Fruit fly (Drosophila melanogaster) whole organism, embryonic: ENCODE data around the gene CG17202.

Source experiments
- Abd-B ChIP-seq: fragments of 200-800 bp; sonication (Bioruptor generic); optimal IDR thresholded peaks from 2 replicates; lab custom pipeline; 2018; ENCODE audit warnings: missing biosample characterization, mild to moderate bottlenecking, missing genetic modification characterization, moderate library complexity
- Antp ChIP-seq: fragments of 200-800 bp; sonication (Bioruptor generic); optimal IDR thresholded peaks from 3 replicates; lab custom pipeline; 2016; ENCODE audit warnings: missing biosample characterization, missing genetic modification characterization
- CG12219 ChIP-seq: fragments of 200-800 bp; sonication (Bioruptor generic); optimal IDR thresholded peaks from 3 replicates; lab custom pipeline; 2018; ENCODE audit warnings: missing biosample characterization, mild to moderate bottlenecking, missing genetic modification characterization
- CG12659 ChIP-seq: fragments of 200-800 bp; sonication (Bioruptor generic); optimal IDR thresholded peaks from 3 replicates; lab custom pipeline; 2017; ENCODE audit warnings: mild to moderate bottlenecking, missing biosample characterization, missing genetic modification reagents, missing genetic modification characterization
- CG12744 ChIP-seq: fragments of 200-800 bp; sonication (Bioruptor generic); optimal IDR thresholded peaks from 2 replicates; lab custom pipeline; 2016; ENCODE audit warnings: missing biosample characterization, missing genetic modification characterization
- CG13287 ChIP-seq: fragments of 200-800 bp; sonication (Bioruptor generic); IDR thresholded peaks from 2 replicates; pipeline ENCODE4 v1.3.6; 2022; ENCODE audit warnings: missing biosample characterization, missing genetic modification characterization; ENCODE audit not compliant: partially characterized antibody
- CG14050 ChIP-seq: fragments of 200-800 bp; sonication (Bioruptor generic); IDR thresholded peaks from 3 replicates; pipeline ENCODE4 v1.3.6; 2022; ENCODE audit warnings: missing biosample characterization, missing genetic modification characterization
- CG15073 ChIP-seq: fragments of 200-800 bp; sonication (Bioruptor generic); optimal IDR thresholded peaks from 2 replicates; lab custom pipeline; 2016; ENCODE audit warnings: missing biosample characterization, missing genetic modification characterization
- CG1602 ChIP-seq: fragments of 200-800 bp; sonication (Bioruptor generic); optimal IDR thresholded peaks from 3 replicates; lab custom pipeline; 2016; ENCODE audit warnings: missing biosample characterization, missing genetic modification characterization
- CG16863 ChIP-seq: fragments of 200-800 bp; sonication (Bioruptor generic); optimal IDR thresholded peaks from 3 replicates; lab custom pipeline; 2016; ENCODE audit warnings: missing biosample characterization, missing genetic modification characterization
- CG3163 ChIP-seq: fragments of 200-800 bp; sonication (Bioruptor generic); optimal IDR thresholded peaks from 3 replicates; lab custom pipeline; 2016; ENCODE audit warnings: missing biosample characterization, missing genetic modification characterization
- CG4360 ChIP-seq: fragments of 200-800 bp; sonication (Bioruptor generic); IDR thresholded peaks from 2 replicates; pipeline ENCODE4 v1.3.6; 2022; ENCODE audit warnings: missing biosample characterization, missing genetic modification characterization
- CG43689 ChIP-seq: fragments of 200-800 bp; sonication (Bioruptor generic); IDR thresholded peaks from 2 replicates; pipeline ENCODE4 v1.3.6; 2022; ENCODE audit warnings: missing biosample characterization, missing genetic modification characterization
- CG4404 ChIP-seq: fragments of 200-800 bp; sonication (Bioruptor generic); IDR thresholded peaks from 2 replicates; pipeline ENCODE4 v1.3.6; 2022; ENCODE audit warnings: missing biosample characterization, missing genetic modification characterization
- CG7357 ChIP-seq: fragments of 200-800 bp; sonication (Bioruptor generic); IDR thresholded peaks from 3 replicates; pipeline ENCODE4 v1.3.6; 2022; ENCODE audit warnings: missing biosample characterization, missing genetic modification characterization
- CG7745 ChIP-seq: fragments of 200-800 bp; sonication (Bioruptor generic); optimal IDR thresholded peaks from 2 replicates; lab custom pipeline; 2018; ENCODE audit warnings: missing biosample characterization, mild to moderate bottlenecking, missing genetic modification characterization, moderate library complexity
- CG8924 ChIP-seq: fragments of 200-800 bp; optimal IDR thresholded peaks from 3 replicates; lab custom pipeline; 2019; ENCODE audit warnings: missing biosample characterization, mild to moderate bottlenecking, missing genetic modification characterization, moderate library complexity
- CG9437 ChIP-seq: fragments of 200-800 bp; sonication (Bioruptor generic); optimal IDR thresholded peaks from 2 replicates; lab custom pipeline; 2018; ENCODE audit warnings: missing biosample characterization, mild to moderate bottlenecking, missing genetic modification characterization
- CrebB ChIP-seq: fragments of 200-800 bp; sonication (Bioruptor generic); optimal IDR thresholded peaks from 3 replicates; lab custom pipeline; 2018; ENCODE audit warnings: missing biosample characterization, mild to moderate bottlenecking, missing genetic modification characterization
- Dip2 ChIP-seq: fragments of 200-800 bp; sonication (Bioruptor generic); IDR thresholded peaks from 2 replicates; pipeline ENCODE4 v1.3.6; 2022; ENCODE audit warnings: missing biosample characterization, missing genetic modification characterization
- H2.0 ChIP-seq: fragments of 200-800 bp; sonication (Bioruptor generic); IDR thresholded peaks from 2 replicates; pipeline ENCODE4 v1.3.6; 2022; ENCODE audit warnings: missing biosample characterization, missing genetic modification characterization
- HLH4C ChIP-seq: fragments of 200-800 bp; sonication (Bioruptor generic); IDR thresholded peaks from 3 replicates; pipeline ENCODE4 v1.3.6; 2022; ENCODE audit warnings: missing biosample characterization, missing genetic modification characterization; ENCODE audit not compliant: partially characterized antibody
- Jarid2 ChIP-seq: fragments of 200-800 bp; sonication (Bioruptor generic); optimal IDR thresholded peaks from 3 replicates; lab custom pipeline; 2017; ENCODE audit warnings: mild to moderate bottlenecking, missing biosample characterization, missing genetic modification reagents, missing genetic modification characterization
- Max ChIP-seq: fragments of 200-800 bp; sonication (Bioruptor generic); optimal IDR thresholded peaks from 2 replicates; lab custom pipeline; 2016; ENCODE audit warnings: missing biosample characterization, mild to moderate bottlenecking, missing genetic modification characterization
- Mrtf ChIP-seq: fragments of 200-800 bp; sonication (Bioruptor generic); IDR thresholded peaks from 3 replicates; pipeline ENCODE4 v1.3.6; 2022; ENCODE audit warnings: missing biosample characterization, missing genetic modification characterization
- NFAT ChIP-seq: fragments of 200-800 bp; sonication (Bioruptor generic); IDR thresholded peaks from 2 replicates; pipeline ENCODE4 v1.3.6; 2022; ENCODE audit warnings: missing biosample characterization, missing genetic modification characterization
- Neu2 ChIP-seq: fragments of 200-800 bp; sonication (Bioruptor generic); optimal IDR thresholded peaks from 3 replicates; lab custom pipeline; 2016; ENCODE audit warnings: missing biosample characterization, missing genetic modification characterization, borderline replicate concordance
- Nf-YC ChIP-seq: fragments of 200-800 bp; optimal IDR thresholded peaks from 3 replicates; lab custom pipeline; 2019; ENCODE audit warnings: missing biosample characterization, mild to moderate bottlenecking, missing genetic modification characterization, moderate library complexity
- NfI ChIP-seq: fragments of 200-800 bp; sonication (Bioruptor generic); optimal IDR thresholded peaks from 3 replicates; lab custom pipeline; 2018; ENCODE audit warnings: missing biosample characterization, mild to moderate bottlenecking, missing genetic modification characterization, moderate library complexity
- Ravus ChIP-seq: fragments of 200-800 bp; sonication (Bioruptor generic); IDR thresholded peaks from 2 replicates; pipeline ENCODE4 v1.3.6; 2022; ENCODE audit warnings: missing biosample characterization, missing genetic modification characterization
- TFAM ChIP-seq: fragments of 200-800 bp; sonication (Bioruptor generic); optimal IDR thresholded peaks from 2 replicates; lab custom pipeline; 2017; ENCODE audit warnings: missing biosample characterization, missing genetic modification characterization, inconsistent platforms
- cg ChIP-seq: fragments of 200-800 bp; sonication (Bioruptor generic); optimal IDR thresholded peaks from 3 replicates; lab custom pipeline; 2019; ENCODE audit warnings: missing biosample characterization, mild to moderate bottlenecking, missing genetic modification characterization, moderate library complexity
- da ChIP-seq: fragments of 200-800 bp; sonication (Bioruptor generic); optimal IDR thresholded peaks from 2 replicates; lab custom pipeline; 2016; ENCODE audit warnings: missing biosample characterization, missing genetic modification characterization
- dmrt99B ChIP-seq: fragments of 200-800 bp; sonication (Bioruptor generic); optimal IDR thresholded peaks from 2 replicates; lab custom pipeline; 2018; ENCODE audit warnings: missing biosample characterization, mild to moderate bottlenecking, missing genetic modification characterization, moderate library complexity
- fu2 ChIP-seq: fragments of 200-800 bp; sonication (Bioruptor generic); optimal IDR thresholded peaks from 2 replicates; lab custom pipeline; 2016; ENCODE audit warnings: missing biosample characterization, missing genetic modification characterization
- grau ChIP-seq: fragments of 200-800 bp; optimal IDR thresholded peaks from 3 replicates; lab custom pipeline; 2019; ENCODE audit warnings: missing biosample characterization, mild to moderate bottlenecking, missing genetic modification characterization, moderate library complexity
- grn ChIP-seq: fragments of 200-800 bp; sonication (Bioruptor generic); optimal IDR thresholded peaks from 3 replicates; lab custom pipeline; 2017; ENCODE audit warnings: missing biosample characterization, missing genetic modification characterization
- hb ChIP-seq: fragments of 200-800 bp; sonication (Bioruptor generic); IDR thresholded peaks from 3 replicates; pipeline ENCODE4 v1.3.6; 2022; ENCODE audit warnings: missing biosample characterization, missing genetic modification characterization; ENCODE audit not compliant: partially characterized antibody
- hth ChIP-seq: fragments of >200 bp; optimal IDR thresholded peaks from 2 replicates; lab custom pipeline; 2017; ENCODE audit warnings: inconsistent platforms
- lab ChIP-seq: fragments of 200-800 bp; sonication (Bioruptor generic); optimal IDR thresholded peaks from 3 replicates; lab custom pipeline; 2017; ENCODE audit warnings: missing biosample characterization, missing genetic modification characterization, mild to moderate bottlenecking, moderate library complexity, missing genetic modification reagents
- mam ChIP-seq: fragments of 200-800 bp; sonication (Bioruptor generic); optimal IDR thresholded peaks from 3 replicates; lab custom pipeline; 2016; ENCODE audit warnings: missing biosample characterization, missing genetic modification characterization
- pnt ChIP-seq: fragments of 200-800 bp; sonication (Bioruptor generic); optimal IDR thresholded peaks from 3 replicates; lab custom pipeline; 2016; ENCODE audit warnings: missing biosample characterization, missing genetic modification characterization
- pum ChIP-seq: fragments of 200-800 bp; sonication (Bioruptor generic); optimal IDR thresholded peaks from 2 replicates; lab custom pipeline; 2016; ENCODE audit warnings: missing biosample characterization, missing genetic modification characterization
- sc ChIP-seq, 3 experiments: fragments of >200 bp in 2 of 3; fragments of 200-800 bp in 1 of 3; sonication (Bioruptor generic) in 1 of 3; optimal IDR thresholded peaks; 2 replicates in 2 of 3; 3 replicates in 1 of 3; lab custom pipeline; 2017; ENCODE audit warnings: mild to moderate bottlenecking in 1 of 3, missing biosample characterization in 1 of 3, missing genetic modification characterization in 1 of 3, missing genetic modification reagents in 1 of 3
- slbo ChIP-seq: fragments of 200-800 bp; sonication (Bioruptor generic); IDR thresholded peaks from 2 replicates; pipeline ENCODE4 v1.3.6; 2022; ENCODE audit warnings: missing biosample characterization, missing genetic modification characterization
- slou ChIP-seq: fragments of 200-800 bp; sonication (Bioruptor generic); optimal IDR thresholded peaks from 3 replicates; lab custom pipeline; 2016; ENCODE audit warnings: missing biosample characterization, missing genetic modification characterization
- ssp ChIP-seq: fragments of 200-800 bp; sonication (Bioruptor generic); IDR thresholded peaks from 2 replicates; pipeline ENCODE4 v1.3.6; 2022; ENCODE audit warnings: missing biosample characterization, missing genetic modification characterization
- tll ChIP-seq, 2 experiments: fragments of 200-800 bp in 1 of 2; fragments of >200 bp in 1 of 2; sonication (Bioruptor generic) in 1 of 2; optimal IDR thresholded peaks; 2 replicates each; lab custom pipeline; 2017 to 2019; ENCODE audit warnings: missing biosample characterization in 2 of 2, missing genetic modification characterization in 2 of 2, mild to moderate bottlenecking in 1 of 2, moderate library complexity in 1 of 2
- vnd ChIP-seq: fragments of 200-800 bp; sonication (Bioruptor generic); IDR thresholded peaks from 3 replicates; pipeline ENCODE4 v1.3.6; 2022; ENCODE audit warnings: missing biosample characterization, missing genetic modification characterization; ENCODE audit not compliant: partially characterized antibody
- yki ChIP-seq: fragments of >200 bp; optimal IDR thresholded peaks from 3 replicates; lab custom pipeline; 2018
- zfh2 ChIP-seq: fragments of 200-800 bp; sonication (Bioruptor generic); optimal IDR thresholded peaks from 2 replicates; lab custom pipeline; 2016; ENCODE audit warnings: missing biosample characterization, missing genetic modification characterization

Gene CG17202

DNA sequence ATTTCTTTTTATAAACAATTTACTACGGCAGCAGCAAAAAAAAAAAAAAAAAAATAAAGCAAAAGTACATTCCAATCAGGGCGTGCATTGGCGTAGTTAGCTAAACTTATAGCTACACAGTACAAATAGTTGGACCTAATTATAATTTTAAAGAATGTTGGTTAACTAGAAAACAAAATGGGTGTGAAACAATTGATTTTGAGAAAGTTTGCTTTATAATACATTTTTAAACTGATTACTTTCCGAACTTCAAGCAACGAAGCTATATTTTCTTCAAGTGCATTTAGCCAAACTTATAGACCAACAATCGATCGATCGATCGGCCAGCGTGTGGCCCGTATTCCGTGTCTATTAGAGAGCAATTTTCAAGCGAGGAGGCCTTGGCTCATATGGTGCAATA lies 28.8 kb downstream of the CG17202 start (continued):
- TF ChIP-seq CrebB (tag; lab: Kevin White, UChicago) (no peak), sc (optimal IDR thresholded peaks at IDR 0.05; lab: Kevin White, UChicago) (no peak), sc (GFP tag; optimal IDR thresholded peaks at IDR 0.05; lab: Kevin White, UChicago) (no peak), zfh2 (GFP tag; lab: Kevin White, UChicago) (no peak), CG7745 (no peak), H2.0 (peak; percentile 43; the same call in 1 of the 2 replicates), grau (tag; lab: Kevin White, UChicago) (peak; percentile 52), pnt (GFP tag; lab: Kevin White, UChicago) (no peak), CG16863 (GFP tag; lab: Kevin White, UChicago) (peak; percentile 25), CG4404 (GFP tag; lab: Robert Waterston, UW) (no peak), grn (GFP tag; lab: Kevin White, UChicago) (no peak), HLH4C (GFP tag; lab: Robert Waterston, UW) (no peak), hth (lab: Kevin White, UChicago) (no peak), slbo (GFP tag; lab: Robert Waterston, UW) (peak; percentile 40; the same call in 1 of the 2 replicates), CG12659 (GFP tag; lab: Kevin White, UChicago) (peak; percentile 19), fu2 (GFP tag; lab: Kevin White, UChicago) (no peak), CG12219 (peak; percentile 23), Dip2 (GFP tag; lab: Robert Waterston, UW) (no peak), dmrt99B (peak; percentile 65), Jarid2 (GFP tag; lab: Kevin White, UChicago) (no peak), Neu2 (GFP tag; lab: Kevin White, UChicago) (no peak), cg (GFP tag; lab: Kevin White, UChicago) (no peak), CG7357 (0 out of 3 replicates have a peak, but pooled peaks have one; percentile 7), Abd-B (no peak), Ravus (GFP tag; lab: Robert Waterston, UW) (no peak), NFAT (GFP tag; lab: Robert Waterston, UW) (no peak), slou (no peak), vnd (no peak), CG1602 (GFP tag; lab: Kevin White, UChicago) (no peak), Max (no peak), yki (lab: Kevin White, UChicago) (no peak), CG9437 (GFP tag; lab: Kevin White, UChicago) (peak; percentile 5), Nf-YC (tag; lab: Kevin White, UChicago) (no peak), NfI (GFP tag; lab: Kevin White, UChicago) (peak; percentile 34), mam (GFP tag; lab: Kevin White, UChicago) (peak; percentile 20), CG43689 (GFP tag; lab: Robert Waterston, UW) (no peak), CG14050 (peak; percentile 41; the same call in 2 of the 3 replicates), pum (GFP tag; lab: Kevin White, UChicago) (peak; percentile 17), CG15073 (no peak), Mrtf (GFP tag; lab: Robert Waterston, UW) (no peak), ssp (GFP tag; lab: Robert Waterston, UW) (no peak), CG8924 (peak; percentile 5), TFAM (GFP tag; lab: Kevin White, UChicago) (no peak), lab (no peak), CG13287 (GFP tag; lab: Robert Waterston, UW) (no peak), Antp (GFP tag; lab: Kevin White, UChicago) (no peak), CG3163 (GFP tag; lab: Kevin White, UChicago) (no peak), CG4360 (GFP tag; lab: Robert Waterston, UW) (no peak), CG12744 (GFP tag; lab: Kevin White, UChicago) (peak; percentile 4), hb (no peak), da (GFP tag; lab: Kevin White, UChicago) (no peak), tll (GFP tag; optimal IDR thresholded peaks at IDR 0.05; lab: Kevin White, UChicago) (no peak)
